1 fruit fly cellular context compared by ENCODE assay signal in genomic region chr3R:23046529-23046943, dm6.
TF ChIP-seq lines count a peak whose summit lies in the region.

No protein-coding gene starts in this region.

TF ChIP-seq in whole organism, embryonic, 481 proteins besides CTCF, POLR2A, EP300 and RAD21 (continued from another document and continues in another):
- TF ChIP-seq CG30020 (tag; optimal IDR thresholded peaks at IDR 0.05; lab: Kevin White, UChicago) (no peak), fd3F (GFP tag; optimal IDR thresholded peaks at IDR 0.05; lab: Kevin White, UChicago) (peak; percentile 41), CG18011 (GFP tag; optimal IDR thresholded peaks at IDR 0.05; lab: Kevin White, UChicago) (no peak), CG6813 (GFP tag; optimal IDR thresholded peaks at IDR 0.05; lab: Kevin White, UChicago) (no peak), lola (GFP tag; optimal IDR thresholded peaks at IDR 0.05; lab: Kevin White, UChicago) (no peak), CG1024 (GFP tag; IDR thresholded peaks at IDR 0.05; lab: Robert Waterston, UW) (no peak), CG7987 (GFP tag; optimal IDR thresholded peaks at IDR 0.05; lab: Kevin White, UChicago) (no peak), Vsx1 (GFP tag; optimal IDR thresholded peaks at IDR 0.05; lab: Kevin White, UChicago) (no peak), CG3726 (GFP tag; IDR thresholded peaks at IDR 0.05; lab: Robert Waterston, UW) (no peak), CG14667 (GFP tag; IDR thresholded peaks at IDR 0.05; lab: Robert Waterston, UW) (0 out of 2 replicates have a peak, but pooled peaks have one; percentile 12), lmd (GFP tag; IDR thresholded peaks at IDR 0.05; lab: Robert Waterston, UW) (peak; percentile 82), CG5180 (GFP tag; optimal IDR thresholded peaks at IDR 0.05; lab: Kevin White, UChicago) (no peak), MBD-R2 (GFP tag; IDR thresholded peaks at IDR 0.05; lab: Robert Waterston, UW) (no peak), fu2 (GFP tag; optimal IDR thresholded peaks at IDR 0.05; lab: Kevin White, UChicago) (no peak), CG2875 (GFP tag; optimal IDR thresholded peaks at IDR 0.05; lab: Kevin White, UChicago) (no peak), hth (optimal IDR thresholded peaks at IDR 0.05; lab: Kevin White, UChicago) (no peak), CG5245 (GFP tag; optimal IDR thresholded peaks at IDR 0.05; lab: Kevin White, UChicago) (no peak), Abd-B (GFP tag; optimal IDR thresholded peaks at IDR 0.05; lab: Kevin White, UChicago) (peak; percentile 3), Stat92E (GFP tag; optimal IDR thresholded peaks at IDR 0.05; lab: Kevin White, UChicago) (no peak), CG9215 (GFP tag; IDR thresholded peaks at IDR 0.05; lab: Robert Waterston, UW) (peak; percentile 61; the same call in 1 of the 2 replicates), CG42726 (GFP tag; IDR thresholded peaks at IDR 0.05; lab: Robert Waterston, UW; ENCODE audit: partially characterized antibody) (no peak), CG10366 (GFP tag; IDR thresholded peaks at IDR 0.05; lab: Robert Waterston, UW) (peak; percentile 61), CG10565 (GFP tag; optimal IDR thresholded peaks at IDR 0.05; lab: Kevin White, UChicago) (no peak), Xrp1 (GFP tag; IDR thresholded peaks at IDR 0.05; lab: Robert Waterston, UW) (peak; percentile 31; the same call in 1 of the 2 replicates), Tbp (GFP tag; optimal IDR thresholded peaks at IDR 0.05; lab: Kevin White, UChicago) (no peak), CG3847 (GFP tag; IDR thresholded peaks at IDR 0.05; lab: Robert Waterston, UW) (peak; percentile 48), sim (GFP tag; IDR thresholded peaks at IDR 0.05; lab: Robert Waterston, UW) (no peak), CG1647 (GFP tag; optimal IDR thresholded peaks at IDR 0.05; lab: Kevin White, UChicago) (no peak), CHES-1-like (GFP tag; optimal IDR thresholded peaks at IDR 0.05; lab: Kevin White, UChicago) (peak; percentile 38), tap (tag; optimal IDR thresholded peaks at IDR 0.05; lab: Kevin White, UChicago) (no peak), Fer2 (tag; optimal IDR thresholded peaks at IDR 0.05; lab: Kevin White, UChicago) (no peak), bab2 (GFP tag; optimal IDR thresholded peaks at IDR 0.05; lab: Kevin White, UChicago) (peak; percentile 23), Pdp1 (GFP tag; optimal IDR thresholded peaks at IDR 0.05; lab: Kevin White, UChicago) (peak in 1 of 2 experiments; percentile 43), CG1233 (GFP tag; optimal IDR thresholded peaks at IDR 0.05; lab: Kevin White, UChicago) (peak; percentile 22), BEAF-32 (GFP tag; optimal IDR thresholded peaks at IDR 0.05; lab: Kevin White, UChicago) (no peak), CG32772 (GFP tag; IDR thresholded peaks at IDR 0.05; lab: Robert Waterston, UW) (peak; percentile 54; the same call in 1 of the 2 replicates), Hey (tag; optimal IDR thresholded peaks at IDR 0.05; lab: Kevin White, UChicago) (no peak), CG7372 (GFP tag; IDR thresholded peaks at IDR 0.05; lab: Robert Waterston, UW) (peak; percentile 26; the same call in 1 of the 2 replicates), unpg (GFP tag; optimal IDR thresholded peaks at IDR 0.05; lab: Kevin White, UChicago) (peak; percentile 43), tin (GFP tag; optimal IDR thresholded peaks at IDR 0.05; lab: Kevin White, UChicago) (no peak), Nf-YA (GFP tag; IDR thresholded peaks at IDR 0.05; lab: Robert Waterston, UW) (no peak), exex (tag; optimal IDR thresholded peaks at IDR 0.05; lab: Kevin White, UChicago) (no peak), ac (GFP tag; optimal IDR thresholded peaks at IDR 0.05; lab: Kevin White, UChicago) (no peak), run (tag; optimal IDR thresholded peaks at IDR 0.05; lab: Kevin White, UChicago) (no peak), CG4820 (GFP tag; optimal IDR thresholded peaks at IDR 0.05; lab: Kevin White, UChicago) (no peak), pb (GFP tag; optimal IDR thresholded peaks at IDR 0.05; lab: Kevin White, UChicago) (peak; percentile 3), Dip2 (GFP tag; IDR thresholded peaks at IDR 0.05; lab: Robert Waterston, UW) (no peak), Sry-β (GFP tag; optimal IDR thresholded peaks at IDR 0.05; lab: Kevin White, UChicago) (no peak), Meics (GFP tag; optimal IDR thresholded peaks at IDR 0.05; lab: Kevin White, UChicago) (peak; percentile 60), Optix (GFP tag; IDR thresholded peaks at IDR 0.05; lab: Robert Waterston, UW) (0 out of 3 replicates have a peak, but pooled peaks have one; percentile 29), tgo (GFP tag; IDR thresholded peaks at IDR 0.05; lab: Robert Waterston, UW) (peak; percentile 57; the same call in 2 of the 3 replicates), CG11504 (tag; optimal IDR thresholded peaks at IDR 0.05; lab: Kevin White, UChicago) (peak; percentile 68), CG31388 (GFP tag; optimal IDR thresholded peaks at IDR 0.05; lab: Kevin White, UChicago) (no peak), ftz-f1 (GFP tag; optimal IDR thresholded peaks at IDR 0.05; lab: Kevin White, UChicago) (no peak), CG10959 (GFP tag; IDR thresholded peaks at IDR 0.05; lab: Robert Waterston, UW) (no peak), insv (GFP tag; optimal IDR thresholded peaks at IDR 0.05; lab: Kevin White, UChicago) (no peak), ci (GFP tag; IDR thresholded peaks at IDR 0.05; lab: Robert Waterston, UW) (0 out of 3 replicates have a peak, but pooled peaks have one; percentile 39), CG17802 (tag; optimal IDR thresholded peaks at IDR 0.05; lab: Kevin White, UChicago) (no peak), HLH4C (GFP tag; IDR thresholded peaks at IDR 0.05; lab: Robert Waterston, UW; ENCODE audit: partially characterized antibody) (no peak), stc (GFP tag; IDR thresholded peaks at IDR 0.05; lab: Robert Waterston, UW) (peak; percentile 25; the same call in 1 of the 2 replicates), CG8924 (tag; optimal IDR thresholded peaks at IDR 0.05; lab: Kevin White, UChicago) (no peak), nmo (GFP tag; optimal IDR thresholded peaks at IDR 0.05; lab: Kevin White, UChicago) (peak; percentile 14), MESR4 (GFP tag; optimal IDR thresholded peaks at IDR 0.05; lab: Kevin White, UChicago) (no peak), sd (tag; optimal IDR thresholded peaks at IDR 0.05; lab: Kevin White, UChicago) (peak; percentile 95), H15 (GFP tag; IDR thresholded peaks at IDR 0.05; lab: Robert Waterston, UW) (0 out of 3 replicates have a peak, but pooled peaks have one; percentile 26), pum (GFP tag; optimal IDR thresholded peaks at IDR 0.05; lab: Kevin White, UChicago) (no peak), bcd (GFP tag; optimal IDR thresholded peaks at IDR 0.05; lab: Kevin White, UChicago) (peak; percentile 7), Six4 (GFP tag; optimal IDR thresholded peaks at IDR 0.05; lab: Kevin White, UChicago) (no peak), sens-2 (GFP tag; IDR thresholded peaks at IDR 0.05; lab: Robert Waterston, UW) (no peak), dysf (GFP tag; IDR thresholded peaks at IDR 0.05; lab: Robert Waterston, UW) (peak; percentile 70; the same call in 2 of the 3 replicates), CG6683 (GFP tag; optimal IDR thresholded peaks at IDR 0.05; lab: Kevin White, UChicago) (no peak), CG13624 (GFP tag; optimal IDR thresholded peaks at IDR 0.05; lab: Kevin White, UChicago) (peak; percentile 35), repo (GFP tag; optimal IDR thresholded peaks at IDR 0.05; lab: Kevin White, UChicago) (peak; percentile 17), disco-r (GFP tag; optimal IDR thresholded peaks at IDR 0.05; lab: Kevin White, UChicago) (no peak), h (optimal IDR thresholded peaks at IDR 0.05; lab: Kevin White, UChicago) (no peak), her (GFP tag; optimal IDR thresholded peaks at IDR 0.05; lab: Kevin White, UChicago) (peak; percentile 22), wor (GFP tag; IDR thresholded peaks at IDR 0.05; lab: Robert Waterston, UW) (no peak), luna (GFP tag; optimal IDR thresholded peaks at IDR 0.05; lab: Kevin White, UChicago) (no peak), CG15514 (GFP tag; optimal IDR thresholded peaks at IDR 0.05; lab: Kevin White, UChicago) (peak; percentile 39), Mes4 (GFP tag; optimal IDR thresholded peaks at IDR 0.05; lab: Kevin White, UChicago) (no peak), tll (GFP tag; optimal IDR thresholded peaks at IDR 0.05; lab: Kevin White, UChicago) (no peak), YL-1 (GFP tag; optimal IDR thresholded peaks at IDR 0.05; lab: Kevin White, UChicago) (no peak), Mrtf (GFP tag; IDR thresholded peaks at IDR 0.05; lab: Robert Waterston, UW) (peak; percentile 55; the same call in 1 of the 3 replicates), Dad (GFP tag; optimal IDR thresholded peaks at IDR 0.05; lab: Kevin White, UChicago) (no peak), Doc3 (GFP tag; IDR thresholded peaks at IDR 0.05; lab: Robert Waterston, UW; ENCODE audit: partially characterized antibody) (no peak), CG12155 (GFP tag; optimal IDR thresholded peaks at IDR 0.05; lab: Kevin White, UChicago) (peak; percentile 32), CG8478 (optimal IDR thresholded peaks at IDR 0.05; lab: Kevin White, UChicago) (no peak), TFAM (GFP tag; optimal IDR thresholded peaks at IDR 0.05; lab: Kevin White, UChicago) (no peak), peb (GFP tag; IDR thresholded peaks at IDR 0.05; lab: Robert Waterston, UW) (no peak), Deaf1 (tag; optimal IDR thresholded peaks at IDR 0.05; lab: Kevin White, UChicago) (no peak), emc (GFP tag; optimal IDR thresholded peaks at IDR 0.05; lab: Kevin White, UChicago) (no peak), ATbp (GFP tag; optimal IDR thresholded peaks at IDR 0.05; lab: Kevin White, UChicago) (no peak), CG4617 (GFP tag; optimal IDR thresholded peaks at IDR 0.05; lab: Kevin White, UChicago; ENCODE audit: borderline replicate concordance) (no peak), CG4707 (GFP tag; optimal IDR thresholded peaks at IDR 0.05; lab: Kevin White, UChicago) (no peak), CG2202 (tag; optimal IDR thresholded peaks at IDR 0.05; lab: Kevin White, UChicago) (no peak), CG9817 (tag; optimal IDR thresholded peaks at IDR 0.05; lab: Kevin White, UChicago) (peak; percentile 43), CG2120 (GFP tag; optimal IDR thresholded peaks at IDR 0.05; lab: Kevin White, UChicago) (peak; percentile 83), sens (GFP tag; lab: Kevin White, UChicago) (peak; percentile 57), prd (optimal IDR thresholded peaks at IDR 0.05; lab: Kevin White, UChicago) (no peak), prd (GFP tag; IDR thresholded peaks at IDR 0.05; lab: Robert Waterston, UW) (peak; percentile 61; the same call in 2 of the 3 replicates), CG17328 (GFP tag; IDR thresholded peaks at IDR 0.05; lab: Robert Waterston, UW) (0 out of 2 replicates have a peak, but pooled peaks have one; percentile 36), grn (GFP tag; optimal IDR thresholded peaks at IDR 0.05; lab: Kevin White, UChicago) (peak; percentile 52), Dref (GFP tag; IDR thresholded peaks at IDR 0.05; lab: Robert Waterston, UW) (no peak), CG12942 (GFP tag; optimal IDR thresholded peaks at IDR 0.05; lab: Kevin White, UChicago) (no peak), da (GFP tag; optimal IDR thresholded peaks at IDR 0.05; lab: Kevin White, UChicago) (no peak), gem (tag; optimal IDR thresholded peaks at IDR 0.05; lab: Kevin White, UChicago) (peak; percentile 67), CG9609 (GFP tag; optimal IDR thresholded peaks at IDR 0.05; lab: Kevin White, UChicago) (peak; percentile 42), CG1792 (GFP tag; optimal IDR thresholded peaks at IDR 0.05; lab: Kevin White, UChicago) (no peak), CG10431 (GFP tag; optimal IDR thresholded peaks at IDR 0.05; lab: Kevin White, UChicago) (no peak), CG6175 (GFP tag; IDR thresholded peaks at IDR 0.05; lab: Robert Waterston, UW) (peak; percentile 8; the same call in 1 of the 3 replicates), D (optimal IDR thresholded peaks at IDR 0.05; lab: Kevin White, UChicago) (no peak), D (GFP tag; optimal IDR thresholded peaks at IDR 0.05; lab: Kevin White, UChicago) (no peak), toy (GFP tag; IDR thresholded peaks at IDR 0.05; lab: Robert Waterston, UW) (0 out of 2 replicates have a peak, but pooled peaks have one; percentile 12), chif (GFP tag; optimal IDR thresholded peaks at IDR 0.05; lab: Kevin White, UChicago) (peak in 1 of 2 experiments; percentile 5), Side (GFP tag; optimal IDR thresholded peaks at IDR 0.05; lab: Kevin White, UChicago) (peak; percentile 47), abd-A (tag; optimal IDR thresholded peaks at IDR 0.05; lab: Kevin White, UChicago) (peak; percentile 60), oc (tag; optimal IDR thresholded peaks at IDR 0.05; lab: Kevin White, UChicago) (no peak), CG34422 (GFP tag; IDR thresholded peaks at IDR 0.05; lab: Robert Waterston, UW) (peak; percentile 57; the same call in 1 of the 3 replicates), sob (GFP tag; IDR thresholded peaks at IDR 0.05; lab: Robert Waterston, UW) (peak; percentile 67; the same call in 1 of the 2 replicates), CG13424 (tag; optimal IDR thresholded peaks at IDR 0.05; lab: Kevin White, UChicago) (peak; percentile 27), trem (tag; optimal IDR thresholded peaks at IDR 0.05; lab: Kevin White, UChicago) (no peak), HLH54F (GFP tag; optimal IDR thresholded peaks at IDR 0.05; lab: Kevin White, UChicago) (peak; percentile 67), CG2129 (GFP tag; IDR thresholded peaks at IDR 0.05; lab: Robert Waterston, UW; ENCODE audit: partially characterized antibody) (no peak), CG14441 (GFP tag; IDR thresholded peaks at IDR 0.05; lab: Robert Waterston, UW) (peak; percentile 77), Usf (GFP tag; optimal IDR thresholded peaks at IDR 0.05; lab: Kevin White, UChicago) (no peak), ranshi (GFP tag; IDR thresholded peaks at IDR 0.05; lab: Robert Waterston, UW) (0 out of 2 replicates have a peak, but pooled peaks have one; percentile 45), crc (GFP tag; optimal IDR thresholded peaks at IDR 0.05; lab: Kevin White, UChicago) (no peak), pnt (GFP tag; optimal IDR thresholded peaks at IDR 0.05; lab: Kevin White, UChicago) (no peak), pho (GFP tag; optimal IDR thresholded peaks at IDR 0.05; lab: Kevin White, UChicago) (peak; percentile 47), CG13296 (GFP tag; optimal IDR thresholded peaks at IDR 0.05; lab: Kevin White, UChicago) (peak; percentile 4), CG13775 (GFP tag; optimal IDR thresholded peaks at IDR 0.05; lab: Kevin White, UChicago) (peak; percentile 21), MTF-1 (GFP tag; optimal IDR thresholded peaks at IDR 0.05; lab: Kevin White, UChicago; ENCODE audit: borderline replicate concordance) (no peak), Asciz (GFP tag; optimal IDR thresholded peaks at IDR 0.05; lab: Kevin White, UChicago) (no peak)
